Fruit fly (Drosophila melanogaster) whole organism, embryonic: ENCODE data around the gene CG3815.

Source experiments
- BEAF-32 ChIP-seq: fragments of 200-800 bp; sonication (Bioruptor generic); optimal IDR thresholded peaks from 3 replicates; lab custom pipeline; 2017; ENCODE audit warnings: missing biosample characterization, missing genetic modification characterization, mild to moderate bottlenecking, moderate library complexity, missing genetic modification reagents
- CG10209 ChIP-seq: fragments of 200-800 bp; sonication (Bioruptor generic); optimal IDR thresholded peaks from 3 replicates; lab custom pipeline; 2017; ENCODE audit warnings: missing biosample characterization, mild to moderate bottlenecking, missing genetic modification characterization, missing genetic modification reagents
- CG10543 ChIP-seq: fragments of 200-800 bp; sonication (Bioruptor generic); optimal IDR thresholded peaks from 3 replicates; lab custom pipeline; 2017; ENCODE audit warnings: missing biosample characterization, mild to moderate bottlenecking, missing genetic modification characterization, moderate library complexity
- CG11456 ChIP-seq: fragments of 200-800 bp; sonication (Bioruptor generic); IDR thresholded peaks from 3 replicates; pipeline ENCODE4 v1.3.6; 2022; ENCODE audit warnings: missing biosample characterization, missing genetic modification characterization
- CG12104 ChIP-seq: fragments of 200-800 bp; sonication (Bioruptor generic); optimal IDR thresholded peaks from 3 replicates; lab custom pipeline; 2016; ENCODE audit warnings: missing biosample characterization, missing genetic modification characterization
- CG13424 ChIP-seq: fragments of 200-800 bp; sonication (Bioruptor generic); optimal IDR thresholded peaks from 2 replicates; lab custom pipeline; 2019; ENCODE audit warnings: missing biosample characterization, mild to moderate bottlenecking, missing genetic modification characterization, moderate library complexity
- CG13894 ChIP-seq: fragments of 200-800 bp; sonication (Bioruptor generic); optimal IDR thresholded peaks from 3 replicates; lab custom pipeline; 2018; ENCODE audit warnings: missing biosample characterization, mild to moderate bottlenecking, missing genetic modification characterization, moderate library complexity
- CG14667 ChIP-seq: fragments of 200-800 bp; sonication (Bioruptor generic); IDR thresholded peaks from 2 replicates; pipeline ENCODE4 v1.3.6; 2022; ENCODE audit warnings: missing biosample characterization, missing genetic modification characterization
- CG15601 ChIP-seq: fragments of 200-800 bp; sonication (Bioruptor generic); optimal IDR thresholded peaks from 3 replicates; lab custom pipeline; 2019; ENCODE audit warnings: missing biosample characterization, mild to moderate bottlenecking, missing genetic modification characterization, moderate library complexity
- CG17912 ChIP-seq: fragments of 200-800 bp; sonication (Bioruptor generic); optimal IDR thresholded peaks from 2 replicates; lab custom pipeline; 2018; ENCODE audit warnings: missing biosample characterization, mild to moderate bottlenecking, missing genetic modification characterization
- CG18599 ChIP-seq: fragments of 200-800 bp; sonication (Bioruptor generic); optimal IDR thresholded peaks from 3 replicates; lab custom pipeline; 2017; ENCODE audit warnings: missing biosample characterization, missing genetic modification characterization, mild to moderate bottlenecking, moderate library complexity, missing genetic modification reagents
- CG2120 ChIP-seq: fragments of 200-800 bp; sonication (Bioruptor generic); optimal IDR thresholded peaks from 3 replicates; lab custom pipeline; 2016; ENCODE audit warnings: missing biosample characterization, missing genetic modification characterization
- CG2678 ChIP-seq: fragments of 200-800 bp; sonication (Bioruptor generic); optimal IDR thresholded peaks from 3 replicates; lab custom pipeline; 2019; ENCODE audit warnings: missing biosample characterization, mild to moderate bottlenecking, missing genetic modification characterization, moderate library complexity
- CG31441 ChIP-seq: fragments of 200-800 bp; sonication (Bioruptor generic); IDR thresholded peaks from 2 replicates; pipeline ENCODE4 v1.3.6; 2022; ENCODE audit warnings: missing biosample characterization, missing genetic modification characterization
- CG4854 ChIP-seq: fragments of 200-800 bp; sonication (Bioruptor generic); optimal IDR thresholded peaks from 2 replicates; lab custom pipeline; 2016; ENCODE audit warnings: missing biosample characterization, missing genetic modification characterization, inconsistent platforms
- CG6175 ChIP-seq: fragments of 200-800 bp; sonication (Bioruptor generic); IDR thresholded peaks from 3 replicates; pipeline ENCODE4 v1.3.6; 2022; ENCODE audit warnings: missing biosample characterization, missing genetic modification characterization
- CG6791 ChIP-seq: fragments of 200-800 bp; sonication (Bioruptor generic); IDR thresholded peaks from 3 replicates; pipeline ENCODE4 v1.3.6; 2022; ENCODE audit warnings: missing biosample characterization, missing genetic modification characterization; ENCODE audit not compliant: partially characterized antibody
- CG7271 ChIP-seq: fragments of 200-800 bp; sonication (Bioruptor generic); optimal IDR thresholded peaks from 2 replicates; lab custom pipeline; 2018; ENCODE audit warnings: missing biosample characterization, mild to moderate bottlenecking, missing genetic modification characterization, moderate library complexity
- CG7786 ChIP-seq: fragments of 200-800 bp; sonication (Bioruptor generic); optimal IDR thresholded peaks from 2 replicates; lab custom pipeline; 2016; ENCODE audit warnings: missing biosample characterization, missing genetic modification characterization
- CG7839 ChIP-seq: fragments of 200-800 bp; sonication (Bioruptor generic); optimal IDR thresholded peaks from 3 replicates; lab custom pipeline; 2018; ENCODE audit warnings: missing biosample characterization, mild to moderate bottlenecking, missing genetic modification characterization, moderate library complexity
- CG7987 ChIP-seq: fragments of 200-800 bp; sonication (Bioruptor generic); optimal IDR thresholded peaks from 2 replicates; lab custom pipeline; 2018; ENCODE audit warnings: missing biosample characterization, mild to moderate bottlenecking, missing genetic modification characterization, moderate library complexity
- CG8924 ChIP-seq: fragments of 200-800 bp; optimal IDR thresholded peaks from 3 replicates; lab custom pipeline; 2019; ENCODE audit warnings: missing biosample characterization, mild to moderate bottlenecking, missing genetic modification characterization, moderate library complexity
- CHES-1-like ChIP-seq: fragments of 200-800 bp; sonication (Bioruptor generic); optimal IDR thresholded peaks from 2 replicates; lab custom pipeline; 2016; ENCODE audit warnings: missing biosample characterization, missing genetic modification characterization
- Dad ChIP-seq: fragments of 200-800 bp; sonication (Bioruptor generic); optimal IDR thresholded peaks from 3 replicates; lab custom pipeline; 2016; ENCODE audit warnings: missing biosample characterization, missing genetic modification characterization
- ERR ChIP-seq: fragments of 200-800 bp; sonication (Bioruptor generic); optimal IDR thresholded peaks from 2 replicates; lab custom pipeline; 2016; ENCODE audit warnings: missing biosample characterization, missing genetic modification characterization
- Gug ChIP-seq: fragments of 200-800 bp; sonication (Bioruptor generic); IDR thresholded peaks from 4 replicates; pipeline ENCODE4 v1.3.6; 2022; ENCODE audit warnings: missing biosample characterization, missing genetic modification characterization
- Hand ChIP-seq: fragments of 200-800 bp; sonication (Bioruptor generic); optimal IDR thresholded peaks from 2 replicates; lab custom pipeline; 2017; ENCODE audit warnings: mild to moderate bottlenecking, missing biosample characterization, missing genetic modification reagents, missing genetic modification characterization
- Lhr ChIP-seq: fragments of 200-800 bp; sonication (Bioruptor generic); optimal IDR thresholded peaks from 3 replicates; lab custom pipeline; 2017; ENCODE audit warnings: mild to moderate bottlenecking, missing biosample characterization, missing genetic modification reagents, missing genetic modification characterization
- Neu2 ChIP-seq: fragments of 200-800 bp; sonication (Bioruptor generic); optimal IDR thresholded peaks from 3 replicates; lab custom pipeline; 2016; ENCODE audit warnings: missing biosample characterization, missing genetic modification characterization, borderline replicate concordance
- Ptx1 ChIP-seq: fragments of 200-800 bp; sonication (Bioruptor generic); IDR thresholded peaks from 2 replicates; pipeline ENCODE4 v1.3.6; 2022; ENCODE audit warnings: missing biosample characterization, missing genetic modification characterization
- Sry-δ ChIP-seq: fragments of 200-800 bp; sonication (Bioruptor generic); optimal IDR thresholded peaks from 2 replicates; lab custom pipeline; 2016; ENCODE audit warnings: missing biosample characterization, missing genetic modification characterization
- ato ChIP-seq: fragments of 200-800 bp; sonication (Bioruptor generic); IDR thresholded peaks from 2 replicates; pipeline ENCODE4 v1.3.6; 2022; ENCODE audit warnings: missing biosample characterization, missing genetic modification characterization; ENCODE audit not compliant: partially characterized antibody
- bcd ChIP-seq: fragments of 200-800 bp; sonication (Bioruptor generic); optimal IDR thresholded peaks from 2 replicates; lab custom pipeline; 2017; ENCODE audit warnings: missing biosample characterization, mild to moderate bottlenecking, missing genetic modification characterization
- dpn ChIP-seq, 2 experiments: fragments of 200-800 bp; sonication (Bioruptor generic); optimal IDR thresholded peaks; 3 replicates each; lab custom pipeline; 2016; ENCODE audit warnings: missing biosample characterization in 2 of 2, missing genetic modification characterization in 2 of 2
- emc ChIP-seq: fragments of 200-800 bp; sonication (Bioruptor generic); optimal IDR thresholded peaks from 2 replicates; lab custom pipeline; 2016; ENCODE audit warnings: missing biosample characterization, missing genetic modification characterization
- her ChIP-seq: fragments of 200-800 bp; sonication (Bioruptor generic); optimal IDR thresholded peaks from 2 replicates; lab custom pipeline; 2016; ENCODE audit warnings: missing biosample characterization, missing genetic modification characterization
- klu ChIP-seq: fragments of 200-800 bp; sonication (Bioruptor generic); IDR thresholded peaks from 2 replicates; pipeline ENCODE4 v1.3.6; 2022; ENCODE audit warnings: missing biosample characterization, missing genetic modification characterization
- maf-S ChIP-seq: fragments of 200-800 bp; sonication (Bioruptor generic); optimal IDR thresholded peaks from 2 replicates; lab custom pipeline; 2016; ENCODE audit warnings: missing biosample characterization, missing genetic modification characterization
- nerfin-2 ChIP-seq: fragments of 200-800 bp; sonication (Bioruptor generic); IDR thresholded peaks from 2 replicates; pipeline ENCODE4 v1.3.6; 2022; ENCODE audit warnings: missing biosample characterization, missing genetic modification characterization; ENCODE audit not compliant: partially characterized antibody
- pan ChIP-seq, 4 experiments: fragments of >200 bp in 3 of 4; fragments of 200-800 bp in 1 of 4; sonication (Bioruptor generic) in 1 of 4; optimal IDR thresholded peaks in 3 of 4; IDR thresholded peaks in 1 of 4; 2 replicates each; pipeline versions ENCODE4 v1.3.6 to Lab custom; 2017 to 2022; ENCODE audit warnings: missing biosample characterization in 2 of 4, missing genetic modification characterization in 2 of 4, mixed read lengths in 1 of 4
- pfk ChIP-seq: fragments of 200-800 bp; sonication (Bioruptor generic); optimal IDR thresholded peaks from 2 replicates; lab custom pipeline; 2018; ENCODE audit warnings: missing biosample characterization, mild to moderate bottlenecking, missing genetic modification characterization, moderate library complexity
- prd ChIP-seq, 3 experiments: fragments of >200 bp in 2 of 3; fragments of 200-800 bp in 1 of 3; sonication (Bioruptor generic) in 1 of 3; optimal IDR thresholded peaks in 2 of 3; IDR thresholded peaks in 1 of 3; 2 replicates in 2 of 3; 3 replicates in 1 of 3; pipeline versions ENCODE4 v1.3.6 to Lab custom; 2017 to 2022; ENCODE audit warnings: missing biosample characterization in 1 of 3, missing genetic modification characterization in 1 of 3
- pzg ChIP-seq: fragments of 200-800 bp; sonication (Bioruptor generic); optimal IDR thresholded peaks from 3 replicates; lab custom pipeline; 2018; ENCODE audit warnings: missing biosample characterization, mild to moderate bottlenecking, missing genetic modification characterization, moderate library complexity
- repo ChIP-seq: fragments of 200-800 bp; sonication (Bioruptor generic); optimal IDR thresholded peaks from 2 replicates; lab custom pipeline; 2016; ENCODE audit warnings: missing biosample characterization, missing genetic modification characterization
- slou ChIP-seq: fragments of 200-800 bp; sonication (Bioruptor generic); optimal IDR thresholded peaks from 3 replicates; lab custom pipeline; 2016; ENCODE audit warnings: missing biosample characterization, missing genetic modification characterization
- stc ChIP-seq: fragments of 200-800 bp; sonication (Bioruptor generic); IDR thresholded peaks from 2 replicates; pipeline ENCODE4 v1.3.6; 2022; ENCODE audit warnings: missing biosample characterization, missing genetic modification characterization
- tup ChIP-seq: fragments of 200-800 bp; sonication (Bioruptor generic); optimal IDR thresholded peaks from 2 replicates; lab custom pipeline; 2016; ENCODE audit warnings: missing biosample characterization, mild to moderate bottlenecking, missing genetic modification characterization, moderate library complexity
- zfh2 ChIP-seq: fragments of 200-800 bp; sonication (Bioruptor generic); optimal IDR thresholded peaks from 2 replicates; lab custom pipeline; 2016; ENCODE audit warnings: missing biosample characterization, missing genetic modification characterization

Gene CG3815

DNA sequence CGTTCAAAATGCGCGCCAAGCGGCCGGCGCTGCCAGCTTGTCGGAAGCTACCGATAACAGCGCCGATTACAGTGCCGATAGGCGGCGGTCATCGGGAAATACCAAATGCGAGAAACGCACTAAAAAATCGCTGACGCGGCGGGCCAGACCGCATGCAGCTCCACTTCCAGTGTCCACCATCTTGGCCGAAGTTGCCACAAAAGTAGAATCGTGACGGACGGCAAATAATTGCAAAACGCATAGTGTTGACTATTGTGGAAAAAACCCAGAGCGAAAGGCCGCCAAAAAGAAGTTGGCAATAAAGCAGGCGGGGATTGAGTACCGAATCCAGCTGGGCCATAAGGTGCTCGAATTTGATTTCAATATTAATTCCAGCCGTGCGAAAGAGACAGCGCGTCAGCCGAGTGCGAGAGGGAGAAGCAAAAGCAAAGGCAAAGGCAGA, 51.8 kb downstream of the CG3815 start, which contains the start of gene CG3847 (continued):
- TF ChIP-seq her (GFP tag; lab: Kevin White, UChicago) = peak; percentile 70
- TF ChIP-seq Dad = peak; percentile 18
- TF ChIP-seq pan (optimal IDR thresholded peaks at IDR 0.05; lab: Kevin White, UChicago) = no peak
- peak in 1 of 2 experiments; percentile 29 for TF ChIP-seq pan (GFP tag; optimal IDR thresholded peaks at IDR 0.05 in 1 of 2, IDR thresholded peaks at IDR 0.05 in 1 of 2)
- peak; percentile 35 for TF ChIP-seq CG7786
- peak; percentile 99 for TF ChIP-seq pzg (GFP tag; lab: Kevin White, UChicago)
- peak; percentile 34 for TF ChIP-seq maf-S (GFP tag; lab: Kevin White, UChicago)
- peak; percentile 60 for TF ChIP-seq CG10543 (GFP tag; lab: Kevin White, UChicago)
- peak; percentile 43 for TF ChIP-seq nerfin-2 (GFP tag; lab: Robert Waterston, UW)
- peak; percentile 6 for TF ChIP-seq CG2678
- TF ChIP-seq CG4854 (GFP tag; lab: Kevin White, UChicago) = peak; percentile 59
- TF ChIP-seq CHES-1-like (GFP tag; lab: Kevin White, UChicago) = peak; percentile 66
- TF ChIP-seq Gug (GFP tag; lab: Robert Waterston, UW) = peak; percentile 13; the same call in 1 of the 4 replicates
- TF ChIP-seq slou (GFP tag; lab: Kevin White, UChicago) = peak; percentile 23
- TF ChIP-seq dpn (GFP tag; optimal IDR thresholded peaks at IDR 0.05; lab: Kevin White, UChicago) = peak; percentile 58 to 60
- TF ChIP-seq CG18599 (GFP tag; lab: Kevin White, UChicago) = peak; percentile 58
- peak; percentile 71; the same call in 2 of the 3 replicates for TF ChIP-seq CG6791 (GFP tag; lab: Robert Waterston, UW)
- TF ChIP-seq zfh2 (GFP tag; lab: Kevin White, UChicago) = peak; percentile 21
- TF ChIP-seq pfk = peak; percentile 33
- TF ChIP-seq CG14667 (GFP tag; lab: Robert Waterston, UW) = no peak
- TF ChIP-seq CG17912 (GFP tag; lab: Kevin White, UChicago) = peak; percentile 26
- TF ChIP-seq CG7271 (tag; lab: Kevin White, UChicago) = peak; percentile 55
- TF ChIP-seq CG31441 (GFP tag; lab: Robert Waterston, UW) = 0 out of 2 replicates have a peak, but pooled peaks have one; percentile 11
- peak; percentile 94 for TF ChIP-seq Neu2 (GFP tag; lab: Kevin White, UChicago)
- TF ChIP-seq tup (GFP tag; lab: Kevin White, UChicago) = no peak
- no peak for TF ChIP-seq CG12104 (GFP tag; lab: Kevin White, UChicago)
- TF ChIP-seq repo (GFP tag; lab: Kevin White, UChicago) = peak; percentile 46
- peak; percentile 30 for TF ChIP-seq bcd (GFP tag; lab: Kevin White, UChicago)
- TF ChIP-seq stc (GFP tag; lab: Robert Waterston, UW) = no peak
- TF ChIP-seq CG15601 (tag; lab: Kevin White, UChicago) = peak; percentile 46
- TF ChIP-seq CG7839 (tag; lab: Kevin White, UChicago) = peak; percentile 8
- peak; percentile 8 for TF ChIP-seq emc
- peak; percentile 51 for TF ChIP-seq CG2120 (GFP tag; lab: Kevin White, UChicago)
- TF ChIP-seq CG13424 (tag; lab: Kevin White, UChicago) = peak; percentile 18
- TF ChIP-seq CG6175 (GFP tag; lab: Robert Waterston, UW) = peak; percentile 54; the same call in 1 of the 3 replicates
- TF ChIP-seq CG13894 (tag; lab: Kevin White, UChicago) = peak; percentile 55
- TF ChIP-seq Sry-δ (GFP tag; lab: Kevin White, UChicago) = peak; percentile 81
- peak; percentile 61 for TF ChIP-seq ato (GFP tag; lab: Robert Waterston, UW)
- 0 out of 2 replicates have a peak, but pooled peaks have one; percentile 31 for TF ChIP-seq Ptx1 (GFP tag; lab: Robert Waterston, UW)
- peak; percentile 71 for TF ChIP-seq BEAF-32 (GFP tag; lab: Kevin White, UChicago)
- peak; percentile 26 for TF ChIP-seq CG10209 (GFP tag; lab: Kevin White, UChicago)
- TF ChIP-seq CG8924 (tag; lab: Kevin White, UChicago) = peak; percentile 36
- TF ChIP-seq prd (optimal IDR thresholded peaks at IDR 0.05; lab: Kevin White, UChicago) = no peak
- TF ChIP-seq prd (GFP tag; IDR thresholded peaks at IDR 0.05; lab: Robert Waterston, UW) = 0 out of 3 replicates have a peak, but pooled peaks have one; percentile 29
- TF ChIP-seq Lhr (GFP tag; lab: Kevin White, UChicago) = peak; percentile 90
- TF ChIP-seq Hand (GFP tag; lab: Kevin White, UChicago) = no peak
- peak; percentile 37 for TF ChIP-seq CG7987 (GFP tag; lab: Kevin White, UChicago)
- peak; percentile 48 for TF ChIP-seq ERR (GFP tag; lab: Kevin White, UChicago)
- peak; percentile 54; the same call in 1 of the 3 replicates for TF ChIP-seq CG11456 (GFP tag; lab: Robert Waterston, UW)
- TF ChIP-seq klu (GFP tag; lab: Robert Waterston, UW) = no peak
